Worm (Caenorhabditis elegans) whole organism, L2 larva: ENCODE results near the gene cpf-2.

ENCODE experiments used
- elt-3 ChIP-seq: sonication (generic microtip); optimal IDR thresholded peaks from 2 replicates; lab custom pipeline; 2017; ENCODE audit warnings: missing biosample characterization, missing genetic modification characterization
- lin-39 ChIP-seq: fragments of 150-350 bp; optimal IDR thresholded peaks from 2 replicates; lab custom pipeline; 2014; ENCODE audit warnings: missing biosample characterization, missing genetic modification reagents, missing genetic modification characterization
- lsy-2 ChIP-seq, 2 experiments: fragments of 150-350 bp in 1 of 2; sonication (generic microtip) in 1 of 2; optimal IDR thresholded peaks; 2 replicates each; lab custom pipeline; 2014 to 2017; ENCODE audit warnings: missing biosample characterization in 2 of 2, missing genetic modification characterization in 2 of 2
- nhr-12 ChIP-seq: fragments of 150-350 bp; optimal IDR thresholded peaks from 2 replicates; lab custom pipeline; 2014; ENCODE audit warnings: missing biosample characterization, missing genetic modification characterization
- zag-1 ChIP-seq: fragments of 150-350 bp; optimal IDR thresholded peaks from 2 replicates; lab custom pipeline; 2014; ENCODE audit warnings: missing biosample characterization, missing genetic modification characterization
- ztf-1 ChIP-seq: fragments of 200-800 bp; sonication (Bioruptor generic); conservative IDR thresholded peaks from 2 replicates; pipeline ENCODE4 v1.3.6; 2022; ENCODE audit warnings: missing genetic modification characterization, missing compliant biosample characterization

DNA sequence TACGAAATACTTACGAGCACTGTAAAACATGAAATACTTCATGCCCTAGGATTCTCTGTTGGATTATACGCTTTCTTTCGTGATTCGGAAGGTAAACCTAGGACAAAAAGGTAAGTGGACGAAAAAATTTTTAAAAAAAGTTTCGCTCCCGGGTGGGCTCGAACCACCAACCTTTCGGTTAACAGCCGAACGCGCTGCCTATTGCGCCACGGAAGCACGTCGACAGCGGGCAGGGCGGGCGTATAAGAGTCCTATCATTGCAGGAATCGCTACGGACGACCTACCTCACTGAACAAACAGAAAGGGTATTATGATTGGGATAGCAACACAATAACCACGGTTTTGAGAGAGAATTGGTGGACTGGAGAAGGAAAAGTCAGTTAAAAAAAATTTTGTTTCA, 43.7 kb downstream of the cpf-2 start:
- no peak for TF ChIP-seq elt-3
- TF ChIP-seq nhr-12 = no peak
- no peak for TF ChIP-seq zag-1 (tag; lab: Kevin White, UChicago)
- no peak for TF ChIP-seq lsy-2 (tag; optimal IDR thresholded peaks at IDR 0.05; lab: Kevin White, UChicago)
- TF ChIP-seq ztf-1 (GFP tag; lab: Robert Waterston, UW) = no peak
- TF ChIP-seq lin-39 (tag; lab: Kevin White, UChicago) = no peak
